Worm (Caenorhabditis elegans): ENCODE data around the gene chmp-7.

DNA sequence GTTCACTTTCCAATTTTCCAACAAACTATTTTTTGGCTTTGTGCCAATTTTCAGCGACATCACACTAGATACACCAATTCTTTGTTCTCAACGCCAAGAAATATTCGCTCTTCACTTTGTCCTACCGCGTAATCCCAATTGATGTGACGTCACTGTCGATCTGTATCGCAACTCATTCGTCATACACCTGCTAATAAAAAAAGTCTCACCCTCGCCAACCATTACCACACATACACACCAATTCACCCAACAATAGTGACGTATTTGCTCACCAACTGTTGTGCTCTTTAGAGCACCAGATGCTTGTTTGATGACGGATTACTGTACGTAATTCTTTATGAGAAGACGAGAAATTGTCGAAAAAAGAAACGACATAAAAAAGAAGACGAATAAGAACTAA lies 8.6 kb downstream of the chmp-7 start:
- no peak for TF ChIP-seq ceh-91 (GFP tag; IDR thresholded peaks at IDR 0.05)
- TF ChIP-seq rcor-1 (GFP tag; IDR thresholded peaks at IDR 0.05), result no peak
- no peak for TF ChIP-seq F39B2.1 (GFP tag; IDR thresholded peaks at IDR 0.05)
- TF ChIP-seq let-526 (GFP tag; IDR thresholded peaks at IDR 0.05), result no peak
